Fruit fly (Drosophila melanogaster): ENCODE measurements around the gene rdgC.

dm6 chr3L:20220918-20221317 is 27.0 kb upstream of the rdgC start:
- TF ChIP-seq EcR (GFP tag; optimal IDR thresholded peaks at IDR 0.05) = no peak
- TF ChIP-seq Snoo (tag; optimal IDR thresholded peaks at IDR 0.05) = no peak
- no peak for TF ChIP-seq Pif1A (GFP tag; optimal IDR thresholded peaks at IDR 0.05)
- TF ChIP-seq CG8301 (tag; optimal IDR thresholded peaks at IDR 0.05) = no peak
- no peak for TF ChIP-seq CG4496 (GFP tag; IDR thresholded peaks at IDR 0.05)
- no peak for TF ChIP-seq rn (GFP tag; IDR thresholded peaks at IDR 0.05)
- TF ChIP-seq CG14655 (GFP tag; optimal IDR thresholded peaks at IDR 0.05) = no peak
- no peak for TF ChIP-seq CG34367 (tag; optimal IDR thresholded peaks at IDR 0.05)
- no peak for TF ChIP-seq Ets98B (GFP tag; IDR thresholded peaks at IDR 0.05)
- TF ChIP-seq CG32121 (GFP tag; IDR thresholded peaks at IDR 0.05) = no peak
- no peak for TF ChIP-seq gl (tag; optimal IDR thresholded peaks at IDR 0.05)
- no peak for TF ChIP-seq fd96Ca (GFP tag; IDR thresholded peaks at IDR 0.05)
